Fruit fly (Drosophila melanogaster) whole organism, embryonic: ENCODE measurements around the gene Doc1.

ENCODE experiments used
- Antp ChIP-seq: fragments of 200-800 bp; sonication (Bioruptor generic); optimal IDR thresholded peaks from 3 replicates; lab custom pipeline; 2016; ENCODE audit warnings: missing biosample characterization, missing genetic modification characterization
- CG10565 ChIP-seq: fragments of 200-800 bp; sonication (Bioruptor generic); optimal IDR thresholded peaks from 3 replicates; lab custom pipeline; 2016; ENCODE audit warnings: missing biosample characterization, mild to moderate bottlenecking, missing genetic modification characterization
- CG11560 ChIP-seq: fragments of 200-800 bp; sonication (Bioruptor generic); IDR thresholded peaks from 3 replicates; pipeline ENCODE4 v1.3.6; 2022; ENCODE audit warnings: missing biosample characterization, missing genetic modification characterization
- CG12236 ChIP-seq: fragments of 200-800 bp; sonication (Bioruptor generic); optimal IDR thresholded peaks from 2 replicates; lab custom pipeline; 2016; ENCODE audit warnings: missing biosample characterization, missing genetic modification characterization
- CG12299 ChIP-seq: fragments of 200-800 bp; sonication (Bioruptor generic); optimal IDR thresholded peaks from 2 replicates; lab custom pipeline; 2018; ENCODE audit warnings: missing biosample characterization, mild to moderate bottlenecking, missing genetic modification characterization
- CG14014 ChIP-seq: fragments of 200-800 bp; sonication (Bioruptor generic); IDR thresholded peaks from 2 replicates; pipeline ENCODE4 v1.3.6; 2022; ENCODE audit warnings: missing biosample characterization, missing genetic modification characterization
- CG14441 ChIP-seq: fragments of 200-800 bp; sonication (Bioruptor generic); IDR thresholded peaks from 2 replicates; pipeline ENCODE4 v1.3.6; 2022; ENCODE audit warnings: missing biosample characterization, missing genetic modification characterization
- CG14710 ChIP-seq: fragments of 200-800 bp; sonication (Bioruptor generic); optimal IDR thresholded peaks from 3 replicates; lab custom pipeline; 2019; ENCODE audit warnings: missing biosample characterization, mild to moderate bottlenecking, missing genetic modification characterization, moderate library complexity
- CG17385 ChIP-seq: fragments of 200-800 bp; sonication (Bioruptor generic); optimal IDR thresholded peaks from 3 replicates; lab custom pipeline; 2018; ENCODE audit warnings: missing biosample characterization, mild to moderate bottlenecking, missing genetic modification characterization
- CG18764 ChIP-seq: fragments of 200-800 bp; sonication (Bioruptor generic); optimal IDR thresholded peaks from 3 replicates; lab custom pipeline; 2016; ENCODE audit warnings: missing biosample characterization, missing genetic modification characterization
- CG2199 ChIP-seq: fragments of 200-800 bp; sonication (Bioruptor generic); IDR thresholded peaks from 3 replicates; pipeline ENCODE4 v1.3.6; 2022; ENCODE audit warnings: missing biosample characterization, missing genetic modification characterization
- CG2875 ChIP-seq: fragments of 200-800 bp; sonication (Bioruptor generic); optimal IDR thresholded peaks from 2 replicates; lab custom pipeline; 2017; ENCODE audit warnings: missing biosample characterization, mild to moderate bottlenecking, missing genetic modification characterization, missing genetic modification reagents
- CG30020 ChIP-seq: fragments of 200-800 bp; optimal IDR thresholded peaks from 2 replicates; lab custom pipeline; 2019; ENCODE audit warnings: missing biosample characterization, mild to moderate bottlenecking, missing genetic modification characterization, moderate library complexity
- CG31224 ChIP-seq: fragments of 200-800 bp; sonication (Bioruptor generic); IDR thresholded peaks from 2 replicates; pipeline ENCODE4 v1.3.6; 2022; ENCODE audit warnings: missing biosample characterization, missing genetic modification characterization
- CG3163 ChIP-seq: fragments of 200-800 bp; sonication (Bioruptor generic); optimal IDR thresholded peaks from 3 replicates; lab custom pipeline; 2016; ENCODE audit warnings: missing biosample characterization, missing genetic modification characterization
- CG4617 ChIP-seq: fragments of 200-800 bp; sonication (Bioruptor generic); optimal IDR thresholded peaks from 3 replicates; lab custom pipeline; 2016; ENCODE audit warnings: missing biosample characterization, missing genetic modification characterization, borderline replicate concordance
- CG6683 ChIP-seq: fragments of 200-800 bp; sonication (Bioruptor generic); optimal IDR thresholded peaks from 2 replicates; lab custom pipeline; 2017; ENCODE audit warnings: missing biosample characterization, mild to moderate bottlenecking, missing genetic modification characterization, missing genetic modification reagents
- Dfd ChIP-seq, 2 experiments: fragments of >200 bp; optimal IDR thresholded peaks; 2 replicates each; lab custom pipeline; 2017; ENCODE audit warnings: missing biosample characterization in 2 of 2, missing genetic modification characterization in 2 of 2
- Drgx ChIP-seq: fragments of 200-800 bp; sonication (Bioruptor generic); IDR thresholded peaks from 2 replicates; pipeline ENCODE4 v1.3.6; 2022; ENCODE audit warnings: missing biosample characterization, missing genetic modification characterization
- E2f2 ChIP-seq: fragments of 200-800 bp; sonication (Bioruptor generic); IDR thresholded peaks from 2 replicates; pipeline ENCODE4 v1.3.6; 2022; ENCODE audit warnings: missing biosample characterization, missing genetic modification characterization
- Eip74EF ChIP-seq, 2 experiments: fragments of 200-800 bp in 1 of 2; fragments of >200 bp in 1 of 2; sonication (Bioruptor generic) in 1 of 2; optimal IDR thresholded peaks; 2 replicates each; lab custom pipeline; 2017 to 2019; ENCODE audit warnings: missing biosample characterization in 2 of 2, missing genetic modification characterization in 2 of 2, mild to moderate bottlenecking in 1 of 2, moderate library complexity in 1 of 2
- Ets65A ChIP-seq: fragments of 200-800 bp; sonication (Bioruptor generic); peaks from one replicate; lab custom pipeline; 2016; ENCODE audit warnings: missing biosample characterization, missing genetic modification characterization
- Fer3 ChIP-seq: fragments of 200-800 bp; sonication (Bioruptor generic); optimal IDR thresholded peaks from 2 replicates; lab custom pipeline; 2018; ENCODE audit warnings: missing biosample characterization, mild to moderate bottlenecking, missing genetic modification characterization, moderate library complexity
- H15 ChIP-seq: fragments of 200-800 bp; sonication (Bioruptor generic); IDR thresholded peaks from 3 replicates; pipeline ENCODE4 v1.3.6; 2022; ENCODE audit warnings: missing biosample characterization, missing genetic modification characterization
- HHEX ChIP-seq: fragments of 200-800 bp; sonication (Bioruptor generic); optimal IDR thresholded peaks from 3 replicates; lab custom pipeline; 2017; ENCODE audit warnings: missing biosample characterization, mild to moderate bottlenecking, missing genetic modification characterization, missing genetic modification reagents
- Lim3 ChIP-seq: fragments of 200-800 bp; sonication (Bioruptor generic); IDR thresholded peaks from 2 replicates; pipeline ENCODE4 v1.3.6; 2022; ENCODE audit warnings: missing biosample characterization, missing genetic modification characterization
- Mad ChIP-seq: fragments of 200-800 bp; sonication (Bioruptor generic); optimal IDR thresholded peaks from 2 replicates; lab custom pipeline; 2016; ENCODE audit warnings: missing biosample characterization, missing genetic modification characterization
- Mes4 ChIP-seq: fragments of 200-800 bp; sonication (Bioruptor generic); optimal IDR thresholded peaks from 2 replicates; lab custom pipeline; 2016; ENCODE audit warnings: missing biosample characterization, missing genetic modification characterization
- Neu2 ChIP-seq: fragments of 200-800 bp; sonication (Bioruptor generic); optimal IDR thresholded peaks from 3 replicates; lab custom pipeline; 2016; ENCODE audit warnings: missing biosample characterization, missing genetic modification characterization, borderline replicate concordance
- NfI ChIP-seq: fragments of 200-800 bp; sonication (Bioruptor generic); optimal IDR thresholded peaks from 3 replicates; lab custom pipeline; 2018; ENCODE audit warnings: missing biosample characterization, mild to moderate bottlenecking, missing genetic modification characterization, moderate library complexity
- Sry-δ ChIP-seq: fragments of 200-800 bp; sonication (Bioruptor generic); optimal IDR thresholded peaks from 2 replicates; lab custom pipeline; 2016; ENCODE audit warnings: missing biosample characterization, missing genetic modification characterization
- Tbp ChIP-seq: fragments of >200 bp; optimal IDR thresholded peaks from 2 replicates; lab custom pipeline; 2018; ENCODE audit warnings: missing biosample characterization, missing genetic modification characterization
- Xbp1 ChIP-seq: fragments of 200-800 bp; sonication (Bioruptor generic); optimal IDR thresholded peaks from 3 replicates; lab custom pipeline; 2016; ENCODE audit warnings: missing biosample characterization, mild to moderate bottlenecking, missing genetic modification characterization
- ac ChIP-seq: fragments of 200-800 bp; sonication (Bioruptor generic); optimal IDR thresholded peaks from 3 replicates; lab custom pipeline; 2017; ENCODE audit warnings: missing biosample characterization, mild to moderate bottlenecking, missing genetic modification characterization
- ash1 ChIP-seq: fragments of 200-800 bp; sonication (Bioruptor generic); optimal IDR thresholded peaks from 2 replicates; lab custom pipeline; 2018; ENCODE audit warnings: missing biosample characterization, mild to moderate bottlenecking, missing genetic modification characterization
- bsh ChIP-seq, 2 experiments: fragments of 200-800 bp; sonication (Bioruptor generic); optimal IDR thresholded peaks; 2 replicates each; lab custom pipeline; 2017 to 2018; ENCODE audit warnings: mild to moderate bottlenecking in 2 of 2, missing biosample characterization in 2 of 2, missing genetic modification characterization in 2 of 2, moderate library complexity in 1 of 2
- croc ChIP-seq: fragments of 200-800 bp; sonication (Bioruptor generic); conservative IDR thresholded peaks from 3 replicates; pipeline ENCODE4 v1.3.6; 2022; ENCODE audit warnings: missing biosample characterization, missing genetic modification characterization
- dpn ChIP-seq, 2 experiments: fragments of 200-800 bp; sonication (Bioruptor generic); optimal IDR thresholded peaks; 3 replicates each; lab custom pipeline; 2016; ENCODE audit warnings: missing biosample characterization in 2 of 2, missing genetic modification characterization in 2 of 2
- dysf ChIP-seq: fragments of 200-800 bp; sonication (Bioruptor generic); IDR thresholded peaks from 3 replicates; pipeline ENCODE4 v1.3.6; 2022; ENCODE audit warnings: missing biosample characterization, missing genetic modification characterization
- emc ChIP-seq: fragments of 200-800 bp; sonication (Bioruptor generic); optimal IDR thresholded peaks from 2 replicates; lab custom pipeline; 2016; ENCODE audit warnings: missing biosample characterization, missing genetic modification characterization
- gro ChIP-seq: fragments of 200-800 bp; sonication (Bioruptor generic); optimal IDR thresholded peaks from 2 replicates; lab custom pipeline; 2016; ENCODE audit warnings: missing biosample characterization, missing genetic modification characterization
- gt ChIP-seq: fragments of 200-800 bp; sonication (Bioruptor generic); IDR thresholded peaks from 2 replicates; pipeline ENCODE4 v1.3.6; 2022; ENCODE audit warnings: missing biosample characterization, missing genetic modification characterization
- jing ChIP-seq: fragments of 200-800 bp; sonication (Bioruptor generic); optimal IDR thresholded peaks from 2 replicates; lab custom pipeline; 2018; ENCODE audit warnings: missing biosample characterization, mild to moderate bottlenecking, missing genetic modification characterization
- org-1 ChIP-seq: fragments of 200-800 bp; sonication (Bioruptor generic); optimal IDR thresholded peaks from 2 replicates; lab custom pipeline; 2017; ENCODE audit warnings: missing biosample characterization, missing genetic modification characterization
- peb ChIP-seq: fragments of 200-800 bp; sonication (Bioruptor generic); IDR thresholded peaks from 2 replicates; pipeline ENCODE4 v1.3.6; 2022; ENCODE audit warnings: missing biosample characterization, missing genetic modification characterization
- phol ChIP-seq: fragments of 200-800 bp; sonication (Bioruptor generic); optimal IDR thresholded peaks from 3 replicates; lab custom pipeline; 2018; ENCODE audit warnings: missing biosample characterization, mild to moderate bottlenecking, missing genetic modification characterization, moderate library complexity
- rib ChIP-seq: fragments of 200-800 bp; sonication (Bioruptor generic); IDR thresholded peaks from 2 replicates; pipeline ENCODE4 v1.3.6; 2022; ENCODE audit warnings: missing biosample characterization, missing genetic modification characterization
- sc ChIP-seq, 3 experiments: fragments of >200 bp in 2 of 3; fragments of 200-800 bp in 1 of 3; sonication (Bioruptor generic) in 1 of 3; optimal IDR thresholded peaks; 2 replicates in 2 of 3; 3 replicates in 1 of 3; lab custom pipeline; 2017; ENCODE audit warnings: mild to moderate bottlenecking in 1 of 3, missing biosample characterization in 1 of 3, missing genetic modification characterization in 1 of 3, missing genetic modification reagents in 1 of 3
- tgo ChIP-seq: fragments of 200-800 bp; sonication (Bioruptor generic); IDR thresholded peaks from 3 replicates; pipeline ENCODE4 v1.3.6; 2022; ENCODE audit warnings: missing biosample characterization, missing genetic modification characterization

Doc1 gene

DNA sequence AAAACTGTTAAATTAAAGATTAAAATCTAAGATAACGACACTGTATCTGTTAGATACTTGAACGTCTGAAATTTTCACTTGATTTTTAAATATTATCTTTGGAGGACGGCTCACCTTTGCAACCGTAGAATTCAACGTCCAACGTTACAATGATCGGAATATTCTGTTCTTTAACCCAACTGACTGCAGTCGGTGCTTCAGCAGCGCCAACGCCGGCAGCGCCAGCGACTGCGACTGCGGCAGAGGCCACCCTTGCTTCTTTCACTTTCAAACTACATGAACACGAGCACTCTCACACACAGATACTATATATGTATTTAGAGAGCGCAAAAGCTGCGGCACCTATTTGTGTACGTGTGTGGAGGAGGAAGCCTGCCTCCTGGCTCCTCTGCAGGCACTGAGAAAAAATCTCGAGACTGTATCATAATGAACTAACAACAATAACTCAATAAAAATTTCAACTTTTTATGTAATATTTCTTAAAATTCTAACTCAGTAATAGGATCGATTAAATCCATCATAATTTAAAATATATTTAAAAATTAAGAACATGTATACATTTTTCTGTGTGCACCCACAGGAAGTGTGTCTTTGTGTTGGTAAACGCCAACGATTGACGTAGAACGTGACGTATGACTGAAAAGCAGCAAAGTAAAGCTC, 16.4 kb downstream of the Doc1 start (continued):
- peak; percentile 46 for TF ChIP-seq Mad (GFP tag; lab: Kevin White, UChicago)
- no peak for TF ChIP-seq CG2199
- peak; percentile 25 for TF ChIP-seq ac
- peak; percentile 31; the same call in 1 of the 2 replicates for TF ChIP-seq Lim3 (GFP tag; lab: Robert Waterston, UW)
- peak; percentile 74 for TF ChIP-seq CG18764 (GFP tag; lab: Kevin White, UChicago)
- TF ChIP-seq Fer3 (tag; lab: Kevin White, UChicago): peak; percentile 90
- peak; percentile 79 for TF ChIP-seq CG14441
- TF ChIP-seq bsh (GFP tag; optimal IDR thresholded peaks at IDR 0.05; lab: Kevin White, UChicago): peak; percentile 94 to 95
- TF ChIP-seq peb (GFP tag; lab: Robert Waterston, UW): peak; percentile 78
- TF ChIP-seq Xbp1 (GFP tag; lab: Kevin White, UChicago): peak; percentile 90
- TF ChIP-seq CG2875 (GFP tag; lab: Kevin White, UChicago): peak; percentile 74
- peak; percentile 37 for TF ChIP-seq ash1 (GFP tag; lab: Kevin White, UChicago)
- TF ChIP-seq org-1 (GFP tag; lab: Kevin White, UChicago): peak; percentile 89
- TF ChIP-seq CG30020 (tag; lab: Kevin White, UChicago): peak; percentile 61
- TF ChIP-seq croc (GFP tag; lab: Robert Waterston, UW): peak; percentile 86
- peak; percentile 91 for TF ChIP-seq dysf
- no peak for TF ChIP-seq Dfd (GFP tag; optimal IDR thresholded peaks at IDR 0.05; lab: Kevin White, UChicago)
- TF ChIP-seq rib (GFP tag; lab: Robert Waterston, UW): peak; percentile 85
- TF ChIP-seq H15 (GFP tag; lab: Robert Waterston, UW): peak; percentile 84
- no peak for TF ChIP-seq Neu2 (GFP tag; lab: Kevin White, UChicago)
- peak in 1 of 2 experiments; percentile 91 for TF ChIP-seq Eip74EF (GFP tag; optimal IDR thresholded peaks at IDR 0.05; lab: Kevin White, UChicago)
- peak; percentile 54 to 83 for TF ChIP-seq dpn (GFP tag; optimal IDR thresholded peaks at IDR 0.05; lab: Kevin White, UChicago)
- peak; percentile 48 for TF ChIP-seq CG4617 (GFP tag; lab: Kevin White, UChicago)
- peak; percentile 75; the same call in 2 of the 3 replicates for TF ChIP-seq CG11560 (tag; lab: Robert Waterston, UW)
- peak; percentile 97 for TF ChIP-seq Drgx (GFP tag; lab: Robert Waterston, UW)
- TF ChIP-seq phol (tag; lab: Kevin White, UChicago): peak; percentile 91
- peak; percentile 61 for TF ChIP-seq jing
- peak; percentile 84 for TF ChIP-seq CG31224 (GFP tag; lab: Robert Waterston, UW)
- peak; percentile 89 for TF ChIP-seq NfI (GFP tag; lab: Kevin White, UChicago)
- TF ChIP-seq CG10565 (GFP tag; lab: Kevin White, UChicago): peak; percentile 1
- TF ChIP-seq CG14014: peak; percentile 88
- TF ChIP-seq sc (optimal IDR thresholded peaks at IDR 0.05; lab: Kevin White, UChicago): no peak
- peak; percentile 83 for TF ChIP-seq sc (GFP tag; optimal IDR thresholded peaks at IDR 0.05; lab: Kevin White, UChicago)
- no peak for TF ChIP-seq Tbp (GFP tag; lab: Kevin White, UChicago)
- peak; percentile 73 for TF ChIP-seq gt (GFP tag; lab: Robert Waterston, UW)
- TF ChIP-seq HHEX (GFP tag; lab: Kevin White, UChicago): peak; percentile 90
- no peak for TF ChIP-seq Mes4 (GFP tag; lab: Kevin White, UChicago)
- no peak for TF ChIP-seq CG12236
- TF ChIP-seq CG3163: peak; percentile 10
- TF ChIP-seq Sry-δ (GFP tag; lab: Kevin White, UChicago): peak; percentile 3
- peak; percentile 92 for TF ChIP-seq CG12299 (tag; lab: Kevin White, UChicago)
- TF ChIP-seq emc (GFP tag; lab: Kevin White, UChicago): peak; percentile 17
- TF ChIP-seq CG17385 (GFP tag; lab: Kevin White, UChicago): peak; percentile 89
- peak; percentile 34 for TF ChIP-seq Antp
- peak; percentile 93 for TF ChIP-seq Ets65A
- TF ChIP-seq E2f2 (GFP tag; lab: Robert Waterston, UW): peak; percentile 70
- TF ChIP-seq tgo (GFP tag; lab: Robert Waterston, UW): peak; percentile 90
- TF ChIP-seq CG6683 (GFP tag; lab: Kevin White, UChicago): peak; percentile 89
- peak; percentile 59 for TF ChIP-seq gro (GFP tag; lab: Kevin White, UChicago)
- peak; percentile 86 for TF ChIP-seq CG14710
